Worm (Caenorhabditis elegans): Measurements from ENCODE around the gene pho-11.

Gene pho-11

ce11 chrII:9892409-9892808 is 39.2 kb upstream of the pho-11 start, which contains the start of gene C08H9.16 (continued):
- no peak for TF ChIP-seq C04F5.9 (tag; optimal IDR thresholded peaks at IDR 0.05)
- TF ChIP-seq F16B12.6 (tag; optimal IDR thresholded peaks at IDR 0.05) = no peak
- no peak for TF ChIP-seq nhr-12 (tag; optimal IDR thresholded peaks at IDR 0.05)
- peak; percentile 65 for TF ChIP-seq C16A3.4 (tag; optimal IDR thresholded peaks at IDR 0.05)
- TF ChIP-seq lin-13 (GFP tag; optimal IDR thresholded peaks at IDR 0.05) = no peak
- no peak for TF ChIP-seq hpl-2 (GFP tag; optimal IDR thresholded peaks at IDR 0.05)
- no peak for TF ChIP-seq aha-1 (tag; optimal IDR thresholded peaks at IDR 0.05)
- TF ChIP-seq ces-1 (GFP tag; optimal IDR thresholded peaks at IDR 0.05) = no peak
- TF ChIP-seq nhr-84 (tag; optimal IDR thresholded peaks at IDR 0.05) = no peak
- peak; percentile 24; the same call in 1 of the 2 replicates for TF ChIP-seq nhr-19 (GFP tag; conservative IDR thresholded peaks at IDR 0.05)
- peak; percentile 96 to 98 for TF ChIP-seq lsy-2 (tag; optimal IDR thresholded peaks at IDR 0.05)
- no peak for TF ChIP-seq fkh-4 (tag; optimal IDR thresholded peaks at IDR 0.05; ENCODE audit: borderline replicate concordance)
- no peak for TF ChIP-seq sox-4 (tag; optimal IDR thresholded peaks at IDR 0.05)
- peak; percentile 45 for TF ChIP-seq blmp-1 (tag; optimal IDR thresholded peaks at IDR 0.05)
- TF ChIP-seq nhr-11 (tag; optimal IDR thresholded peaks at IDR 0.05) = no peak
- TF ChIP-seq egl-13 (tag; optimal IDR thresholded peaks at IDR 0.05) = no peak
- no peak for TF ChIP-seq snpc-4 (tag; optimal IDR thresholded peaks at IDR 0.05)
- peak; percentile 1 for TF ChIP-seq irx-1 (tag; optimal IDR thresholded peaks at IDR 0.05)
- TF ChIP-seq tbx-2 (tag; optimal IDR thresholded peaks at IDR 0.05) = peak; percentile 31
- no peak for TF ChIP-seq ztf-11 (tag; optimal IDR thresholded peaks at IDR 0.05)
- TF ChIP-seq ets-5 (GFP tag; IDR thresholded peaks at IDR 0.05) = no peak
- no peak for TF ChIP-seq ceh-8 (GFP tag; optimal IDR thresholded peaks at IDR 0.05)
- TF ChIP-seq sptf-1 (tag; optimal IDR thresholded peaks at IDR 0.05) = no peak
- no peak for TF ChIP-seq unc-30 (tag; optimal IDR thresholded peaks at IDR 0.05)
- no peak for TF ChIP-seq pax-3 (tag; optimal IDR thresholded peaks at IDR 0.05)
- peak; percentile 30 to 71 for TF ChIP-seq lin-35 (GFP tag; optimal IDR thresholded peaks at IDR 0.05)
- TF ChIP-seq lin-15B (tag; optimal IDR thresholded peaks at IDR 0.05) = peak; percentile 46
- TF ChIP-seq unc-98 (GFP tag; IDR thresholded peaks at IDR 0.05) = no peak
- no peak for TF ChIP-seq lir-3 (tag; optimal IDR thresholded peaks at IDR 0.05; ENCODE audit: poor library complexity)
- peak; percentile 17 for TF ChIP-seq rnt-1 (tag; optimal IDR thresholded peaks at IDR 0.05)
- TF ChIP-seq mep-1 (tag; optimal IDR thresholded peaks at IDR 0.05) = peak; percentile 46
- TF ChIP-seq mef-2 (tag; optimal IDR thresholded peaks at IDR 0.05) = no peak
- no peak for TF ChIP-seq nhr-47 (tag; optimal IDR thresholded peaks at IDR 0.05)
- peak in 1 of 6 experiments; percentile 68 for TF ChIP-seq elt-3 (tag; optimal IDR thresholded peaks at IDR 0.05)
- peak; percentile 50 to 71 (median 59) for TF ChIP-seq dpl-1 (GFP tag; optimal IDR thresholded peaks at IDR 0.05)
- TF ChIP-seq skn-1 (tag; optimal IDR thresholded peaks at IDR 0.05) = peak; percentile 58
- no peak for TF ChIP-seq hlh-17 (GFP tag; optimal IDR thresholded peaks at IDR 0.05; ENCODE audit: borderline replicate concordance)
- no peak for TF ChIP-seq ceh-90 (tag; optimal IDR thresholded peaks at IDR 0.05)
- TF ChIP-seq pag-3 (tag; optimal IDR thresholded peaks at IDR 0.05; ENCODE audit: borderline replicate concordance, insufficient read depth) = no peak
- no peak for TF ChIP-seq nhr-237 (tag; optimal IDR thresholded peaks at IDR 0.05)
- no peak for TF ChIP-seq sup-37 (GFP tag; optimal IDR thresholded peaks at IDR 0.05)
- no peak for TF ChIP-seq nhr-76 (tag; optimal IDR thresholded peaks at IDR 0.05)
- no peak for TF ChIP-seq jun-1 (tag; optimal IDR thresholded peaks at IDR 0.05)
- no peak for TF ChIP-seq pqm-1 (tag; optimal IDR thresholded peaks at IDR 0.05)
- TF ChIP-seq nhr-77 (tag; optimal IDR thresholded peaks at IDR 0.05) = no peak
- no peak for TF ChIP-seq lin-39 (tag; optimal IDR thresholded peaks at IDR 0.05)
- TF ChIP-seq nhr-20 (tag; optimal IDR thresholded peaks at IDR 0.05) = peak; percentile 7
- TF ChIP-seq Y116A8C.19 (tag; optimal IDR thresholded peaks at IDR 0.05; ENCODE audit: borderline replicate concordance) = no peak
- TF ChIP-seq xbp-1 (tag; optimal IDR thresholded peaks at IDR 0.05) = peak; percentile 18
- no peak for TF ChIP-seq mab-9 (GFP tag; IDR thresholded peaks at IDR 0.05)
- peak; percentile 9; the same call in 1 of the 2 replicates for TF ChIP-seq isw-1 (GFP tag; IDR thresholded peaks at IDR 0.05)
- no peak for TF ChIP-seq ceh-88 (GFP tag; IDR thresholded peaks at IDR 0.05)
- peak; percentile 63 to 68 for TF ChIP-seq efl-1 (optimal IDR thresholded peaks at IDR 0.05)
- TF ChIP-seq efl-1 (GFP tag; optimal IDR thresholded peaks at IDR 0.05 in 1 of 2) = peak; percentile 53 to 94

Measured in whole organism, L1 larva.